Worm (Caenorhabditis elegans) whole organism, mixed stage, embryonic: ENCODE measurements around the gene Y37E11B.6.

Experiments
- M03D4.4 ChIP-seq: sonication (generic microtip); optimal IDR thresholded peaks from 2 replicates; lab custom pipeline; 2017; ENCODE audit warnings: mild to moderate bottlenecking, missing genetic modification characterization, missing compliant biosample characterization
- bed-3 ChIP-seq: fragments of 200-800 bp; sonication (Bioruptor generic); optimal IDR thresholded peaks from 3 replicates; lab custom pipeline; 2018; ENCODE audit warnings: mild to moderate bottlenecking, missing genetic modification characterization, moderate library complexity, missing compliant biosample characterization
- blmp-1 ChIP-seq: fragments of 150-350 bp; optimal IDR thresholded peaks from 2 replicates; lab custom pipeline; 2014; ENCODE audit warnings: missing biosample characterization, missing genetic modification characterization
- ceh-39 ChIP-seq: fragments of 150-350 bp; optimal IDR thresholded peaks from 2 replicates; lab custom pipeline; 2014; ENCODE audit warnings: missing biosample characterization, missing genetic modification characterization
- ceh-43 ChIP-seq: fragments of 200-800 bp; sonication (Bioruptor generic); optimal IDR thresholded peaks from 2 replicates; lab custom pipeline; 2018; ENCODE audit warnings: mild to moderate bottlenecking, missing genetic modification characterization, moderate library complexity, missing compliant biosample characterization
- ceh-83 ChIP-seq: fragments of 200-800 bp; sonication (Bioruptor generic); optimal IDR thresholded peaks from 2 replicates; lab custom pipeline; 2018; ENCODE audit warnings: mild to moderate bottlenecking, missing genetic modification characterization, missing compliant biosample characterization
- cnd-1 ChIP-seq: fragments of 200-800 bp; sonication (Bioruptor generic); optimal IDR thresholded peaks from 2 replicates; lab custom pipeline; 2018; ENCODE audit warnings: mild to moderate bottlenecking, missing genetic modification characterization, missing compliant biosample characterization
- drap-1 ChIP-seq: fragments of 200-800 bp; sonication (Bioruptor generic); optimal IDR thresholded peaks from 3 replicates; lab custom pipeline; 2018; ENCODE audit warnings: mild to moderate bottlenecking, missing genetic modification characterization, missing compliant biosample characterization
- elt-1 ChIP-seq: sonication (generic microtip); optimal IDR thresholded peaks from 2 replicates; lab custom pipeline; 2017; ENCODE audit warnings: missing genetic modification characterization, mild to moderate bottlenecking, missing compliant biosample characterization, antibody characterized with exemption, moderate library complexity, borderline replicate concordance; ENCODE audit not compliant: insufficient read depth
- elt-3 ChIP-seq: fragments of 150-350 bp; optimal IDR thresholded peaks from 2 replicates; lab custom pipeline; 2014; ENCODE audit warnings: missing biosample characterization, missing genetic modification characterization
- flh-1 ChIP-seq: fragments of 200-800 bp; sonication (Bioruptor generic); optimal IDR thresholded peaks from 2 replicates; lab custom pipeline; 2018; ENCODE audit warnings: mild to moderate bottlenecking, missing genetic modification characterization, moderate library complexity, missing compliant biosample characterization
- ham-2 ChIP-seq: fragments of 200-800 bp; sonication (Bioruptor generic); optimal IDR thresholded peaks from 2 replicates; lab custom pipeline; 2018; ENCODE audit warnings: mild to moderate bottlenecking, missing genetic modification characterization, missing compliant biosample characterization
- hlh-1 ChIP-seq: fragments of 150-350 bp; optimal IDR thresholded peaks from 2 replicates; lab custom pipeline; 2014; ENCODE audit warnings: missing biosample characterization, missing genetic modification reagents, missing genetic modification characterization
- lin-32 ChIP-seq: fragments of 200-800 bp; sonication (Bioruptor generic); optimal IDR thresholded peaks from 2 replicates; lab custom pipeline; 2018; ENCODE audit warnings: mild to moderate bottlenecking, missing genetic modification characterization, missing compliant biosample characterization
- lsy-2 ChIP-seq: fragments of 150-350 bp; optimal IDR thresholded peaks from 2 replicates; lab custom pipeline; 2014; ENCODE audit warnings: missing biosample characterization, missing genetic modification characterization
- mab-5 ChIP-seq: fragments of 150-350 bp; optimal IDR thresholded peaks from 2 replicates; lab custom pipeline; 2014; ENCODE audit warnings: missing biosample characterization, missing genetic modification characterization
- mep-1 ChIP-seq: fragments of 150-350 bp; optimal IDR thresholded peaks from 2 replicates; lab custom pipeline; 2017; ENCODE audit warnings: missing biosample characterization, missing genetic modification reagents, missing genetic modification characterization, inconsistent platforms
- mls-2 ChIP-seq: sonication (generic microtip); optimal IDR thresholded peaks from 2 replicates; lab custom pipeline; 2016; ENCODE audit warnings: mild to moderate bottlenecking, missing genetic modification characterization, moderate library complexity, missing compliant biosample characterization
- nhr-12 ChIP-seq: fragments of 150-350 bp; optimal IDR thresholded peaks from 2 replicates; lab custom pipeline; 2014; ENCODE audit warnings: missing biosample characterization, missing genetic modification characterization
- nhr-2 ChIP-seq: fragments of 150-350 bp; optimal IDR thresholded peaks from 2 replicates; lab custom pipeline; 2014; ENCODE audit warnings: missing biosample characterization, missing genetic modification characterization
- nhr-237 ChIP-seq: fragments of 150-350 bp; optimal IDR thresholded peaks from 2 replicates; lab custom pipeline; 2014; ENCODE audit warnings: missing biosample characterization, missing genetic modification characterization
- nhr-28 ChIP-seq: fragments of 150-350 bp; optimal IDR thresholded peaks from 2 replicates; lab custom pipeline; 2014; ENCODE audit warnings: missing biosample characterization, missing genetic modification characterization
- nhr-76 ChIP-seq: sonication (generic microtip); optimal IDR thresholded peaks from 2 replicates; lab custom pipeline; 2017; ENCODE audit warnings: missing biosample characterization, missing genetic modification characterization
- sptf-1 ChIP-seq: sonication (generic microtip); optimal IDR thresholded peaks from 2 replicates; lab custom pipeline; 2017; ENCODE audit warnings: mild to moderate bottlenecking, missing genetic modification characterization, moderate library complexity, missing compliant biosample characterization
- tbx-8 ChIP-seq: fragments of 200-800 bp; sonication (Bioruptor generic); optimal IDR thresholded peaks from 2 replicates; lab custom pipeline; 2018; ENCODE audit warnings: mild to moderate bottlenecking, missing genetic modification characterization, moderate library complexity, missing compliant biosample characterization
- unc-120 ChIP-seq: sonication (generic microtip); optimal IDR thresholded peaks from 2 replicates; lab custom pipeline; 2017; ENCODE audit warnings: missing genetic modification characterization, missing compliant biosample characterization; ENCODE audit not compliant: poor library complexity, severe bottlenecking
- unc-39 ChIP-seq: fragments of 150-350 bp; optimal IDR thresholded peaks from 2 replicates; lab custom pipeline; 2014; ENCODE audit warnings: missing biosample characterization, missing genetic modification characterization
- unc-62 ChIP-seq: fragments of 150-350 bp; optimal IDR thresholded peaks from 2 replicates; lab custom pipeline; 2014; ENCODE audit warnings: missing biosample characterization, missing genetic modification reagents, missing genetic modification characterization
- zip-8 ChIP-seq: fragments of 150-350 bp; optimal IDR thresholded peaks from 2 replicates; lab custom pipeline; 2014; ENCODE audit warnings: missing biosample characterization, missing genetic modification characterization

Gene Y37E11B.6

ce11 chrIV:3601846-3602245, 2.7 kb upstream of the Y37E11B.6 start:
- TF ChIP-seq nhr-28 (tag; lab: Kevin White, UChicago) (no peak), hlh-1 (no peak), nhr-237 (tag; lab: Kevin White, UChicago) (no peak), mab-5 (no peak), nhr-2 (tag; lab: Kevin White, UChicago) (no peak), ceh-83 (no peak), mls-2 (tag; lab: Kevin White, UChicago) (no peak), nhr-76 (tag; lab: Kevin White, UChicago) (no peak), mep-1 (tag; lab: Kevin White, UChicago) (no peak), sptf-1 (tag; lab: Kevin White, UChicago) (no peak), lin-32 (GFP tag; lab: Kevin White, UChicago) (no peak), elt-3 (tag; lab: Kevin White, UChicago) (no peak), tbx-8 (GFP tag; lab: Kevin White, UChicago) (no peak), nhr-12 (tag; lab: Kevin White, UChicago) (no peak), flh-1 (no peak), M03D4.4 (tag; lab: Kevin White, UChicago) (no peak), zip-8 (tag; lab: Kevin White, UChicago) (no peak), ceh-43 (GFP tag; lab: Kevin White, UChicago) (no peak), ceh-39 (tag; lab: Kevin White, UChicago) (no peak), unc-39 (tag; lab: Kevin White, UChicago) (no peak)

ce11 chrIV:3599958-3600357, 852 bp upstream of the Y37E11B.6 start, which contains the start of gene Y37E11B.7:
TSS of gene Y37E11B.7 (minus strand) at chrIV:3600164.
- TF ChIP-seq ceh-43 (GFP tag; lab: Kevin White, UChicago) (no peak), nhr-237 (tag; lab: Kevin White, UChicago) (no peak), M03D4.4 (tag; lab: Kevin White, UChicago) (no peak), tbx-8 (GFP tag; lab: Kevin White, UChicago) (no peak), unc-120 (tag; lab: Kevin White, UChicago) (no peak), sptf-1 (tag; lab: Kevin White, UChicago) (no peak), nhr-2 (tag; lab: Kevin White, UChicago) (no peak), nhr-76 (tag; lab: Kevin White, UChicago) (no peak), lsy-2 (tag; lab: Kevin White, UChicago) (no peak), elt-3 (tag; lab: Kevin White, UChicago) (no peak), drap-1 (GFP tag; lab: Kevin White, UChicago) (no peak), cnd-1 (tag; lab: Kevin White, UChicago) (no peak), mls-2 (tag; lab: Kevin White, UChicago) (no peak), unc-62 (GFP tag; lab: Kevin White, UChicago) (no peak), hlh-1 (no peak), ham-2 (GFP tag; lab: Kevin White, UChicago) (no peak), bed-3 (no peak), mab-5 (no peak), elt-1 (tag; lab: Kevin White, UChicago) (no peak), blmp-1 (tag; lab: Kevin White, UChicago) (no peak)

ce11 chrIV:3598452-3598851, 654 bp downstream of the Y37E11B.6 start, which contains the start of gene Y37E11B.5:
TSS of gene Y37E11B.5 (minus strand) at chrIV:3598552.
- no peak for TF ChIP-seq tbx-8 (GFP tag; lab: Kevin White, UChicago)
- no peak for TF ChIP-seq cnd-1 (tag; lab: Kevin White, UChicago)
- TF ChIP-seq ceh-39 (tag; lab: Kevin White, UChicago) = no peak
- TF ChIP-seq M03D4.4 (tag; lab: Kevin White, UChicago) = no peak
- no peak for TF ChIP-seq unc-39 (tag; lab: Kevin White, UChicago)
- no peak for TF ChIP-seq ham-2 (GFP tag; lab: Kevin White, UChicago)
- no peak for TF ChIP-seq ceh-83
- no peak for TF ChIP-seq blmp-1 (tag; lab: Kevin White, UChicago)
- TF ChIP-seq, all 35 proteins: peak for 0

DNA sequence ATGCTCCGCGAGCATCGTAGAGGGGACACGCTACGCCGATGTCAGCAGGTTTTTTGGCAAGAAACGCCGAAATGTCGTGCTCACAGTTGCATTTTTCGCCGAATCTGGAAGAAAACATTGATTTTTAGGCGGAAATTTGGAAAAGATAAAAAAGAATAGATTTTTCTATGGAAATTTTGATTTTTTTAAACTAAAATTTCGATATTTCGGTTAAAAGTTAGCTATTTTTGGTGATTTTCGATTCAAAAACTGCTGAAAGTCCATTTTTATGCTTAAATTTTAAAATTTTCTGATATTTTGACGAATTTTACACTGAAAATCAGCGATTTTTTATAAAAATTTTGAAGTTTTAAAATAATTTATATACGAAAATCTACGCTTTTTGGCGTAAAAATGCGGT, 1.8 kb downstream of the Y37E11B.6 start:
- no peak for TF ChIP-seq unc-120 (tag; lab: Kevin White, UChicago)
- no peak for TF ChIP-seq mls-2 (tag; lab: Kevin White, UChicago)
- no peak for TF ChIP-seq mab-5
- no peak for TF ChIP-seq mep-1 (tag; lab: Kevin White, UChicago)
- TF ChIP-seq nhr-28 (tag; lab: Kevin White, UChicago) = no peak
- no peak for TF ChIP-seq tbx-8 (GFP tag; lab: Kevin White, UChicago)
- TF ChIP-seq sptf-1 (tag; lab: Kevin White, UChicago) = no peak
- TF ChIP-seq elt-3 (tag; lab: Kevin White, UChicago) = no peak
